Worm (Caenorhabditis elegans): Measurements from ENCODE around the gene cdc-50.B.

The cdc-50.B gene

DNA sequence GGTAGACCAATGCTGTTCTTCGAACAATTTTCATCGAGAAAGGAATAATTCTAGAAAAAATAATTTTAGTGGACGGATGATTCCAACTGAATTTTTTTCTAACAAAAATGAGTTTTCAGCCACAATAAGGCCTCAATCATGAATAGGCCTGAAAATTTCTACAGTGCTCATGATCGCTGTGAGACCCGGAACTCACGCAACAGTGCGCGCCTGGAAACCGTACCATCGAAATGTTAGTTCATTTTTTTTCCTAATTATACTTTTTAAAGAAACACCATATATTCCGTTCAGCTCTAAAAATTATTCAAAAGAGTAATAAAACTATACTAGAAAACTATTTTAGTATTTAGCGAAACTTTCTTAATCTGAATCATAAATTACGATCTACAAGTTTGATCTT lies 39.8 kb upstream of the cdc-50.B start (continued):
- TF ChIP-seq cebp-1 (GFP tag; IDR thresholded peaks at IDR 0.05) (no peak), cebp-1 (tag; optimal IDR thresholded peaks at IDR 0.05) (no peak), Y95B8A.8 (GFP tag; IDR thresholded peaks at IDR 0.05) (no peak)

DNA sequence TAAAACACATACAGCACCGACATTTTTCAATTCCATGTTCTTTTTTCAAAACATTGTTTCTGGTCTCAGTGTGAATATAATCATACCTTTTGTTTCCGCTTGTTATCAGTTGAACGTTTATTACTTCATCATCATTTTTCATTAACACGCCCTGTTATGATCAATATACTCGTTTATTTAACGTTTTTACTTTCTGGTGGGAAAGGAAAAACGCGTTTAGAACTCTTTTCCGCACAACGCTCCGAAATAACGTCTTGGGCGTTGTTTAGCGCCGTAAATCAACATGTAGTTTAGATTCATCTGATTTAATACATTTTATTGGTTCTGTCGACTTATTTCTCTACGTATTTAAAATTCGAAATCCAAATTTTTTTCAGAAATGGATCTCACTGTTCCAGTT lies 39.3 kb upstream of the cdc-50.B start, which contains the start of gene pgm-3:
pgm-3 (plus strand) TSS at position 378 of the 400 bp plus-strand sequence.
- TF ChIP-seq attf-3 (GFP tag; conservative IDR thresholded peaks at IDR 0.05): peak; percentile 75
- TF ChIP-seq let-526 (GFP tag; IDR thresholded peaks at IDR 0.05): no peak

DNA sequence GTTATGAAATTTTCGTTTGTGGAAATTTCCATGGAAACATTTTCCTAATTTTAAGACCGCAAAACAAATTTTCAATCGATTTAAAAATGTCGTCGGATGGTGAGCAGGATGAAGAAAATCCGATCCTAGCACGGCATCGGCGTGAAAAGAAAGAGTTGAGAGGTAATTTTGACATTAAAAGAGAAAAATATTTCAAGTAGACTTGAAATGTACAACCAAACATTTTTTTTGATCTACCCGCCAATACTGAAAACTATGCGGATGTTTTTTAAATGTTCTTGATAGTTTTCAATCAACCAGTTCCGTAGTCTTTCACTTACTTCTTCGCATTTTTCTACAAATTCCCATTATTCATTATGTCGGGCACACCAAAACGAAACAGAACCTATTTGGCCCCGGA lies 36.5 kb upstream of the cdc-50.B start, which contains the start of gene otub-3:
otub-3 (plus strand) TSS at position 56 of the 400 bp plus-strand sequence.
- no peak for TF ChIP-seq unc-130 (GFP tag; optimal IDR thresholded peaks at IDR 0.05)
- TF ChIP-seq lin-26 (GFP tag; IDR thresholded peaks at IDR 0.05): no peak
- peak; percentile 78 for TF ChIP-seq efl-1 (GFP tag; optimal IDR thresholded peaks at IDR 0.05)
- TF ChIP-seq mxl-1 (tag; optimal IDR thresholded peaks at IDR 0.05): no peak
- no peak for TF ChIP-seq hmg-20 (GFP tag; IDR thresholded peaks at IDR 0.05)
- peak; percentile 66 for TF ChIP-seq xnd-1 (tag; optimal IDR thresholded peaks at IDR 0.05)
- no peak for TF ChIP-seq egrh-3 (GFP tag; IDR thresholded peaks at IDR 0.05)
- TF ChIP-seq B0336.3 (GFP tag; IDR thresholded peaks at IDR 0.05): peak; percentile 44; the same call in 1 of the 2 replicates
- no peak for TF ChIP-seq Y79H2A.3 (GFP tag; conservative IDR thresholded peaks at IDR 0.05)
- TF ChIP-seq mes-4 (tag; optimal IDR thresholded peaks at IDR 0.05): no peak
- peak; percentile 4 for TF ChIP-seq athp-1 (tag; optimal IDR thresholded peaks at IDR 0.05)
- no peak for TF ChIP-seq madf-3 (GFP tag; IDR thresholded peaks at IDR 0.05)
- TF ChIP-seq ama-1 (optimal IDR thresholded peaks at IDR 0.05): no peak
- peak in 1 of 2 experiments; percentile 18 for TF ChIP-seq ama-1 (GFP tag; optimal IDR thresholded peaks at IDR 0.05)
- peak; percentile 20 for TF ChIP-seq repo-1 (tag; optimal IDR thresholded peaks at IDR 0.05)
- 0 out of 2 replicates have a peak, but pooled peaks have one; percentile 57 for TF ChIP-seq attf-6 (GFP tag; IDR thresholded peaks at IDR 0.05)
- TF ChIP-seq rpc-1 (optimal IDR thresholded peaks at IDR 0.05): no peak
- TF ChIP-seq rpc-1 (tag; optimal IDR thresholded peaks at IDR 0.05): no peak
- TF ChIP-seq lin-54 (GFP tag; optimal IDR thresholded peaks at IDR 0.05): peak; percentile 13
- TF ChIP-seq Y95B8A.8 (GFP tag; IDR thresholded peaks at IDR 0.05): no peak
- TF ChIP-seq ceh-58 (GFP tag; IDR thresholded peaks at IDR 0.05): no peak
- peak; percentile 24 for TF ChIP-seq hrde-1 (tag; optimal IDR thresholded peaks at IDR 0.05; ENCODE audit: borderline replicate concordance)
- TF ChIP-seq lir-1 (GFP tag; conservative IDR thresholded peaks at IDR 0.05): no peak
- TF ChIP-seq nfya-1 (tag; optimal IDR thresholded peaks at IDR 0.05; ENCODE audit: borderline replicate concordance, insufficient read depth): no peak
- no peak for TF ChIP-seq ztf-18 (tag; optimal IDR thresholded peaks at IDR 0.05)
- TF ChIP-seq madf-8 (GFP tag; conservative IDR thresholded peaks at IDR 0.05): peak; percentile 74
- no peak for TF ChIP-seq F52B5.7 (tag; optimal IDR thresholded peaks at IDR 0.05)
- TF ChIP-seq F10E7.11 (tag; optimal IDR thresholded peaks at IDR 0.05): no peak
- TF ChIP-seq somi-1 (GFP tag; optimal IDR thresholded peaks at IDR 0.05): no peak
- no peak for TF ChIP-seq snpc-1.3 (tag; optimal IDR thresholded peaks at IDR 0.05; ENCODE audit: insufficient read depth)
- TF ChIP-seq T07F8.4 (tag; optimal IDR thresholded peaks at IDR 0.05): no peak
- TF ChIP-seq T26A5.8 (tag; optimal IDR thresholded peaks at IDR 0.05): no peak
- TF ChIP-seq hsf-1 (GFP tag; IDR thresholded peaks at IDR 0.05): no peak
- no peak for TF ChIP-seq F55B11.4 (tag; optimal IDR thresholded peaks at IDR 0.05; ENCODE audit: borderline replicate concordance, insufficient read depth)
- TF ChIP-seq ekl-4 (GFP tag; IDR thresholded peaks at IDR 0.05): no peak
- TF ChIP-seq Y53G8AR.9 (GFP tag; conservative IDR thresholded peaks at IDR 0.05): no peak
- TF ChIP-seq madf-6 (GFP tag; IDR thresholded peaks at IDR 0.05): peak; percentile 85

All from whole organism, young adult.